Worm (Caenorhabditis elegans) whole organism, late embryonic: ENCODE measurements around the gene T28D6.5.

Experiments
- F13H6.1 ChIP-seq: sonication (generic microtip); optimal IDR thresholded peaks from 2 replicates; lab custom pipeline; 2016; ENCODE audit warnings: missing genetic modification characterization, missing compliant biosample characterization
- K02D7.2 ChIP-seq: sonication (generic microtip); optimal IDR thresholded peaks from 2 replicates; lab custom pipeline; 2017; ENCODE audit warnings: mild to moderate bottlenecking, missing genetic modification characterization, missing compliant biosample characterization
- K09A11.1 ChIP-seq: sonication (generic microtip); optimal IDR thresholded peaks from 2 replicates; lab custom pipeline; 2017; ENCODE audit warnings: antibody characterized with exemption, mild to moderate bottlenecking, missing genetic modification characterization, missing compliant biosample characterization; ENCODE audit not compliant: insufficient read depth
- ama-1 ChIP-seq: fragments of 150-350 bp; optimal IDR thresholded peaks from 2 replicates; lab custom pipeline; 2014
- fax-1 ChIP-seq: sonication (generic microtip); optimal IDR thresholded peaks from 2 replicates; lab custom pipeline; 2016; ENCODE audit warnings: missing genotype, missing genetic modification characterization, missing compliant biosample characterization
- nfya-1 ChIP-seq: sonication (generic microtip); optimal IDR thresholded peaks from 2 replicates; lab custom pipeline; 2017; ENCODE audit warnings: missing genetic modification characterization, mild to moderate bottlenecking, missing compliant biosample characterization, antibody characterized with exemption, moderate library complexity
- odd-2 ChIP-seq: sonication (generic microtip); optimal IDR thresholded peaks from 2 replicates; lab custom pipeline; 2017; ENCODE audit warnings: antibody characterized with exemption, mild to moderate bottlenecking, missing genetic modification characterization, missing compliant biosample characterization
- pqm-1 ChIP-seq: sonication (generic microtip); optimal IDR thresholded peaks from 2 replicates; lab custom pipeline; 2016; ENCODE audit warnings: missing genetic modification characterization, missing compliant biosample characterization

DNA sequence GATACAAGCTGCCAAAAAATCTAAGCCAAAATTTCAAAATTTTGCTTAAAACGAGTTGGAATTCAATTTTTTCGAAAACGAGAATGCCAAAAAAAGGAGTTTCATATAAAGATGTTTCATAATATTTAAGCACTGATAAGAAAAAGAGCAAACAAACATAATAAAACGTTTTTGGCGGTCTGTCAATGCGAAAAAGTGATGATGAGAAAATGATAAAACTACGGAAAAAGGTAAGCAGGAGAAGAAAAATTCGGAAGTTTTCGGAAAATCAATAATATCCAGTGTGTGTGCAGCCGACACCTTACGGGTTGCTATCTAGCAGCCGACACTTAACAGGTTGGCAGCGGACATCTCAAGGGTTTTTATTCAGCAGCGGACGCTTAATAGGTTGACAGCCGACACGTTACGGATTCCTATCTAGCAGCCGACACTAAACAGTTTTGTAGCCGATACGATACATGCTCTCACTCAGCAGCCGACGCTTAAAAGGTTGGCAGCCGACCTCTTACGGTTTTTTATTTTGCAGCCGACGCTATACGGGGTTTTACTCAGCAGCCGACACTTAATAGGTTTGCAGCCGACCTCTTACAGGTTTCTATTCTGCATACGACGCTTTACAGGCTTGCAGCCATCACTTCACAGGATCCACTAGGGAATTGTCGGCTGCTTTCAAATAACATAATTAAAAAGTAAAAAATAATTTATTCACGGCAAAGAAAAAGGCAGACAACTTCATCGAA lies 38.9 kb downstream of the T28D6.5 start:
- TF ChIP-seq fax-1 (tag; lab: Kevin White, UChicago) (no peak), nfya-1 (no peak), K09A11.1 (tag; lab: Kevin White, UChicago) (no peak), ama-1 (no peak), K02D7.2 (tag; lab: Kevin White, UChicago) (no peak), F13H6.1 (no peak), odd-2 (tag; lab: Kevin White, UChicago) (no peak), pqm-1 (tag; lab: Kevin White, UChicago) (no peak)
